Worm (Caenorhabditis elegans) whole organism, L4/young adult: ENCODE data around the gene F23F12.13.
A peak's percentile ranks its signal among the peaks of the same experiment; 100 is the strongest.

Experiments used
- W03F9.2 ChIP-seq: fragments of 150-350 bp; optimal IDR thresholded peaks from 2 replicates; lab custom pipeline; 2014; ENCODE audit warnings: missing biosample characterization, missing genetic modification characterization
- dao-5 ChIP-seq: sonication (generic microtip); optimal IDR thresholded peaks from 2 replicates; lab custom pipeline; 2016; ENCODE audit warnings: missing genotype, missing genetic modification characterization, moderate library complexity, missing compliant biosample characterization
- him-1 ChIP-seq: sonication (generic microtip); optimal IDR thresholded peaks from 2 replicates; lab custom pipeline; 2016; ENCODE audit warnings: missing genotype, missing genetic modification reagents, missing genetic modification characterization, missing compliant biosample characterization

Gene F23F12.13

DNA sequence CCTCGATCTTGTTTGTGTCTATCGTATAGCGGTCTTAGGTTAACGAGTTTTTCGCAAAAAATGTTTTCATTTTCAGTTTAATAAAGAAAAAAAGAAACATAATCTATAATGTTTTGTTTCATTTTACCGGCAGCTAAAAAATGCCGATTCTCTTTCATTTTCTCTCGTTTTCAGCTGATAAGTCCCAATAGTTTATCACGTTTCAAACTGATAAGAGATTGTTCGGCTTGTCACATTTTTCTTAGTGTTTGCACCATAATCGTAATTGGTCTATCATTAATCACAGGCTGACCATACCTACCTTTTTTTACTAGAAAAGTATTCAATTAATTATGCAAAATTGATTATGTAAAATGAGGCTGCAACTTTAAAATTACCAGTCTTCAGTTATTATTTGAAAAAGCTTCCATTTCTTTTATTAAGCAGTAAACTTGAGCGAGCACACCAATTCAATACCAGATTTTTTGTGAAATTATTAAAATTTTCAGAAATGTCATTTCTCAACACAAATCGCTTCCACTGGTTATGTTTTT lies at the start of gene F23F12.13:
F23F12.13 (plus strand) TSS at position 483 of the 533 bp plus-strand sequence.
- no peak for TF ChIP-seq dao-5 (tag; lab: Kevin White, UChicago)
- no peak for TF ChIP-seq him-1 (tag; lab: Kevin White, UChicago)
- TF ChIP-seq W03F9.2 (tag; lab: Kevin White, UChicago) = no peak

DNA sequence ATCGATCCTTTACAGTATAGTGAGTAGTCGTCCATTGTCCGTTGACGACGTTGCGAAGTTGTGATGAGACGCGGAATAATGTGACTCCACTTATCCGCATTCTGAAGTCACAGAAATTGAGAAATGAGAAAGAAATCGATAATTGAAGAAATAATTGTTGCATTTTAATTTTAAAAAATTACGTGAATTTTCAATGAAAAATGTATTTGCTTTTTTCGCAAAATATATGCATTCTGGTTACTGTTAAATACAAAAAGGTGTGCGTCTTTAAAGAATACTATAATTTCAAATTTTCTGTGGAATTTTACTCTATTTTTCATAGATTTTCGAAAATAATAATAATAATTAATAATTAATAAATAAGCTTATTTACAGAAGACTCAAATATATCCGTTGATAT lies 48.7 kb upstream of the F23F12.13 start, which contains the start of gene let-721:
let-721 (minus strand) TSS at position 101 of the 400 bp plus-strand sequence.
- no peak for TF ChIP-seq dao-5 (tag; lab: Kevin White, UChicago)

DNA sequence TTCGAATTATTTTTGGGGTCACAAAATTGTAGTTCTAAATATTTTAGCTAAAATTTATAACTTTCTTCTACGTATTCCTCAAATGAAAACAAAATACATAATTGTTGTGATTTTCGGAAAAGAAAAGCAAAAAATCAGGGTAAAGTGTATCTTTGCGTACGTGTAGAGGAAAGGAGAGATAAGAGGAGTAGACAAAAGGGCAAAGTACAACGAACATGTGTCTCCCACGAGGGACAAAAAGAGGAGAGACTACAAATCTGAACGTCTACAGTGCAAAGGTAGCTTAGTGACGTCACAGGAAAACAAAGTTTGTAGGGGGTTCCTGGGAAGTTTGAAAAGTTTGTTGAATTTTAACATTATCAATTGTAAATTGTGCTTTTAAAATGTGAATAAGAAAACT lies 48.0 kb upstream of the F23F12.13 start:
- TF ChIP-seq W03F9.2 (tag; lab: Kevin White, UChicago) (no peak), dao-5 (tag; lab: Kevin White, UChicago) (no peak), him-1 (tag; lab: Kevin White, UChicago) (no peak)

- TF ChIP-seq dao-5 (tag; lab: Kevin White, UChicago) (no peak), W03F9.2 (tag; lab: Kevin White, UChicago) (no peak), him-1 (tag; lab: Kevin White, UChicago) (no peak)
Measured at ce11 chrIII:6449854-6450253, 45.6 kb upstream of the F23F12.13 start.

DNA sequence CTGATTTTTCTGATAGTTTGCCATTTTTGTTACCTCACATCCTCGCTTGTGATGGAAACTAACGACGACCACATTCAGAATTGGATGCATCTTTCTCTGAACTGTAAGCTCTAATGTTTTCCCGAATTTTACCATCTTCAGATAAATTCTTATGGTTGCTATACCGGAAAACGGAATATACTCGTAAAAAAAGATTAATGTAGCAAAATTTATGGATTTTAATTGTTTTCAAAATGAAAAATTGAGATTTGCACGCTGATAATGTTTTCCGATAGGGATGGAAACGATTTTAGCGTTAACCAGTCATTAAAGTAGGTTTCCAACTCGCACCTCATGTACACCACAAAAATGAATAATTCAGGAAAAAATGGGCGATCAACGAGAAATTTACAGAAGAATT lies 44.9 kb upstream of the F23F12.13 start, which contains the start of gene T26A5.6:
T26A5.6 (minus strand) TSS at position 101 of the 400 bp plus-strand sequence.
- TF ChIP-seq dao-5 (tag; lab: Kevin White, UChicago) = no peak
- TF ChIP-seq W03F9.2 (tag; lab: Kevin White, UChicago) = no peak
- no peak for TF ChIP-seq him-1 (tag; lab: Kevin White, UChicago)

DNA sequence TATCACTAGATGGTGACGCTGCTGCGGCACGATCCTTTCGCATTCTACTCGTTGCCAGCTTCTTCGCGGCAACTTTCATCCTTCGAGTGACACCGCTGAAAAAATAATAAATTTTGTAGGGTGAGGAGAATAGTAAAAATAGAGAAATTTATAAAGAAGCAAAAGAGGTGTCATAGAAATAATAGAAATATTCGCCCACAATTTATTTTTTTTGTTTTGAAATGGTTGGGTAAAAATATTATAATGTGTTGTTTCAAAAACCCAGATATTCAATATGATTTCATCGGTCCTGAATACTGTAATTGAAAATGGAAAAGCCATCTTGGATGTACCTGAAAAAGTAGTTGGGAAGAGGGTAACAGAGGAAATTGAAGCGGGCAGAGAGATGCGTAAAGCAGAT lies 43.2 kb upstream of the F23F12.13 start, which contains the start of gene set-1:
set-1 (minus strand) TSS at position 101 of the 400 bp plus-strand sequence.
- TF ChIP-seq W03F9.2 (tag; lab: Kevin White, UChicago) = no peak
- TF ChIP-seq him-1 (tag; lab: Kevin White, UChicago) = no peak
- TF ChIP-seq dao-5 (tag; lab: Kevin White, UChicago) = no peak

ce11 chrIII:6452683-6453082 lies 42.8 kb upstream of the F23F12.13 start:
- TF ChIP-seq W03F9.2 (tag; lab: Kevin White, UChicago) (no peak), him-1 (tag; lab: Kevin White, UChicago) (no peak), dao-5 (tag; lab: Kevin White, UChicago) (no peak)

DNA sequence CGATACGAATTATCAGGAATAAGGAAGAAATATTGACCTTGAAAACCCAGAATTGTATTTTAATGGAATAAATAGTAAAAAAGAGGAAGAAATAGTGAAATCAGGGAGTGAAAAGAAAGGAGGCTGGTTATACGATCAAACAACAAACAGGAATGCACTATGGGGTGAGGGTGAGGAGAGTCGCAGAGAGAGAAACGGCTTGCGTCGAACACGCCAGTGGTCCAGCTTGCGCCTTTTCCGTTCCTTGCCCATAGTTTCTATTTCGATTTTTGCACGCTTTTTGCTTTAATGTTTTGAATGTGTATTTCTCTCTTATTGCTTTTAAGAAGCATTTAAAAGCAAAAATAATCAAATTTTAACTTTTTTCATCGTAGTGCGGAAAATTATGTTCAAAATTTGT lies 41.8 kb upstream of the F23F12.13 start:
- TF ChIP-seq W03F9.2 (tag; lab: Kevin White, UChicago) (peak; percentile 81), dao-5 (tag; lab: Kevin White, UChicago) (no peak), him-1 (tag; lab: Kevin White, UChicago) (no peak)

DNA sequence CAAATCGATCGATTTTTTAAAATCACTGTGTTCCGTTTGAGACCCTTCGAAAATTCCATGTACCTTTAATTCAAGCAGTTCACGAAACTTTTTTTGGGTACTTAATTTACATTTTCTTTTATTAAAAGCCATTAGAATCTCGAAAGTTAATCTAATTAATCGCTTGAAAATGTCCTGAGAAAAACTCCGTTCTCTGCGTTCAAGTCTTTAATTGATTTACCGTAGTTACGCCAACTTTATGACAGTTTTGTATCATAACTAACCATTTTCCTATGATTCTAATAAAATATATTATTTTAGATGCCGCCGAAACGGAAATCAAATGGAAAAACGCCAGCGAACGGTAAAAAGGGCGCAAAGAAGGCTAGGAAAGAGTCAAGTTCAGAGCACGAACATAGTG lies 41.3 kb upstream of the F23F12.13 start, which contains the start of gene jhdm-1:
jhdm-1 (plus strand) TSS at position 301 of the 400 bp plus-strand sequence.
- TF ChIP-seq dao-5 (tag; lab: Kevin White, UChicago) (no peak), W03F9.2 (tag; lab: Kevin White, UChicago) (no peak), him-1 (tag; lab: Kevin White, UChicago) (no peak)

DNA sequence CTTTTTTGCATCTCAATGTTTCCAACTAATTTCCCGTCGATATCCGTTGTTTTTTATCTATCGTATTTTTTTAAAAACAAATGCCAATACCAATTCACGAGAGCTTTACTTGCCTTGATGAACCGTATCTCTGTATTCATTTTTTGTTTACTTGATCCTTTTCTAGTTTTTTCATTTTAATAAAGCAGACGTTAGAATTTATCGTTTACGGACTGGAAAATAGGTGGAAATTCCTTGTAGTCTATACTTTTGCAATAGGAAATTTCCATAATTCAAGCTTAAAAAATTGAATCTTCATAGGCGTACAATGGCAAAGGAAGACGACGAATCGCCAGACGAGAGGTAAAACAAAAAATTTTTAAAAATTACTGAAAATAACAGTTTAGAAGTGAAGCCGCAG lies 35.7 kb upstream of the F23F12.13 start, which contains the start of gene algn-1:
algn-1 (plus strand) TSS at position 301 of the 400 bp plus-strand sequence.
- no peak for TF ChIP-seq W03F9.2 (tag; lab: Kevin White, UChicago)

- TF ChIP-seq dao-5 (tag; lab: Kevin White, UChicago) (no peak), him-1 (tag; lab: Kevin White, UChicago) (no peak), W03F9.2 (tag; lab: Kevin White, UChicago) (no peak)
Measured at ce11 chrIII:6462610-6463009, 32.9 kb upstream of the F23F12.13 start, which contains the start of gene T26A5.8. TSS of gene T26A5.8 (minus strand) at chrIII:6462856.

ce11 chrIII:6463679-6464078 lies 31.8 kb upstream of the F23F12.13 start, which contains the start of gene dlc-1:
TSS of gene dlc-1 (minus strand) at chrIII:6463779.
- TF ChIP-seq him-1 (tag; lab: Kevin White, UChicago) (no peak), dao-5 (tag; lab: Kevin White, UChicago) (no peak), W03F9.2 (tag; lab: Kevin White, UChicago) (no peak)

DNA sequence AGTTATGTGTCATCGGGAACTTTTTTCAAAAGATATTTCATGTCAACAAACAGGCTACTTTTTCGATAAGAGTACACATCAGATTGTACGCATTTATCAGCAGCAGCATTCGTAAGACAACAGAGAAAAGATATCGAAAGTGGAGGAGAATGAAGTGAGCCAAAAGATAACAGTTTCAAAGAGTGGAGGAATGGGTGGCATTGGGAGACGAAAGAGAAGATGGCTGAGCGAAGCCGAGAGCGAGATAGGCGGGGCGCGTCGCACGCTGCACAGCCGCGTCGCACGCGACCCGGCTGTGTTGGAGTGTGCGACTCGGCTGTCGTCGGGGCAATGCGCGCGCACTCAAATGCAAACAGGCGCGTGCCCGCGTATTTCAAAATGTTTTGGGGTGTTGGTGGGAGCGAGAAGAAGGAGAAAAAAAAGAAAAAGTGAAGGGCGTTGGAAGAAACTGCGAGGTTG lies 31.3 kb upstream of the F23F12.13 start:
- no peak for TF ChIP-seq dao-5 (tag; lab: Kevin White, UChicago)
- TF ChIP-seq him-1 (tag; lab: Kevin White, UChicago) = peak; percentile 21
- peak; percentile 47 for TF ChIP-seq W03F9.2 (tag; lab: Kevin White, UChicago)

ce11 chrIII:6464913-6465312 lies 30.6 kb upstream of the F23F12.13 start, which contains the start of gene nduf-2.2:
TSS of gene nduf-2.2 (plus strand) at chrIII:6465222.
- TF ChIP-seq W03F9.2 (tag; lab: Kevin White, UChicago) = no peak
- no peak for TF ChIP-seq him-1 (tag; lab: Kevin White, UChicago)
- no peak for TF ChIP-seq dao-5 (tag; lab: Kevin White, UChicago)
